Worm (Caenorhabditis elegans) whole organism, L1 larva: ENCODE data around the gene ttbk-4.

Experiments used
- blmp-1 ChIP-seq: fragments of 150-350 bp; optimal IDR thresholded peaks from 2 replicates; lab custom pipeline; 2014; ENCODE audit warnings: missing biosample characterization, missing genetic modification characterization
- elt-2 ChIP-seq: sonication (generic microtip); optimal IDR thresholded peaks from 2 replicates; lab custom pipeline; 2016; ENCODE audit warnings: missing genetic modification characterization, mild to moderate bottlenecking, inconsistent platforms, missing compliant biosample characterization, missing genetic modification reagents
- fkh-10 ChIP-seq: sonication (generic microtip); optimal IDR thresholded peaks from 2 replicates; lab custom pipeline; 2017; ENCODE audit warnings: missing biosample characterization, missing genetic modification reagents, missing genetic modification characterization
- lir-3 ChIP-seq: sonication (generic microtip); optimal IDR thresholded peaks from 2 replicates; lab custom pipeline; 2016; ENCODE audit warnings: mild to moderate bottlenecking, missing genetic modification characterization, moderate library complexity, missing compliant biosample characterization; ENCODE audit not compliant: poor library complexity
- mdl-1 ChIP-seq, 2 experiments: fragments of 150-350 bp; optimal IDR thresholded peaks; 2 replicates each; lab custom pipeline; 2014 to 2017; ENCODE audit warnings: missing biosample characterization in 2 of 2, missing genetic modification characterization in 2 of 2, inconsistent platforms in 1 of 2
- pqm-1 ChIP-seq: sonication (generic microtip); optimal IDR thresholded peaks from 3 replicates; lab custom pipeline; 2017; ENCODE audit warnings: missing biosample characterization, missing genetic modification characterization
- unc-130 ChIP-seq: fragments of 150-350 bp; optimal IDR thresholded peaks from 2 replicates; lab custom pipeline; 2017; ENCODE audit warnings: missing biosample characterization, missing genetic modification characterization, inconsistent platforms
- vab-15 ChIP-seq: sonication (generic microtip); optimal IDR thresholded peaks from 2 replicates; lab custom pipeline; 2017; ENCODE audit warnings: missing genotype, mild to moderate bottlenecking, missing genetic modification characterization, missing compliant biosample characterization

DNA sequence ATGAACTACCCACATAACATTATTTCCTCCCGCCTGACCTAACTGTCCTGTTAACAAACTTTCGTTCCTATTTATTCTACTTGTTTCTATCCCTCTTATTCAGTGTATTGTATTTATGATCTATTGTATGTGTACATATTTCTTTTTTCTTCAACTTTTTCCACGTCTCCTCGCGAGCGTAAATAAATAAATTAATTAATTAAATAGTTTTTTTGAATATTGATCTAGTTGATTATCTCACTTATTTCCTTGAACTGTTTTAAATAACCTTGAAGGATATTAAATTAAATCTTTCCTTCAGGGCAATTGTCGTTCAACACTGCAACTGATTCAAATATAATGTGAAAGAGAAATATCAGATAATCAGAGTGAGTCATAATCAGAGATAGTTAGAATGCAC, 32.1 kb downstream of the ttbk-4 start, which contains the start of gene frk-1:
- TF ChIP-seq unc-130 (tag; lab: Kevin White, UChicago), result no peak
- no peak for TF ChIP-seq fkh-10 (GFP tag; lab: Kevin White, UChicago)
- no peak for TF ChIP-seq lir-3 (tag; lab: Kevin White, UChicago)
- TF ChIP-seq blmp-1 (tag; lab: Kevin White, UChicago), result no peak
- TF ChIP-seq vab-15 (tag; lab: Kevin White, UChicago), result no peak
- TF ChIP-seq pqm-1 (tag; lab: Kevin White, UChicago), result no peak
- TF ChIP-seq mdl-1 (tag; optimal IDR thresholded peaks at IDR 0.05; lab: Kevin White, UChicago), result no peak
- no peak for TF ChIP-seq elt-2 (tag; lab: Kevin White, UChicago)
